Fruit fly (Drosophila melanogaster) whole organism, embryonic: ENCODE measurements around the gene CG5096.

Source experiments
- BEAF-32 ChIP-seq: fragments of 200-800 bp; sonication (Bioruptor generic); optimal IDR thresholded peaks from 3 replicates; lab custom pipeline; 2017; ENCODE audit warnings: missing biosample characterization, missing genetic modification characterization, mild to moderate bottlenecking, moderate library complexity, missing genetic modification reagents
- CG10462 ChIP-seq: fragments of 200-800 bp; sonication (Bioruptor generic); optimal IDR thresholded peaks from 2 replicates; lab custom pipeline; 2016; ENCODE audit warnings: missing biosample characterization, missing genetic modification characterization
- CG10959 ChIP-seq: fragments of 200-800 bp; sonication (Bioruptor generic); IDR thresholded peaks from 2 replicates; pipeline ENCODE4 v1.3.6; 2022; ENCODE audit warnings: missing biosample characterization, missing genetic modification characterization
- CG12155 ChIP-seq: fragments of 200-800 bp; sonication (Bioruptor generic); optimal IDR thresholded peaks from 3 replicates; lab custom pipeline; 2016; ENCODE audit warnings: missing biosample characterization, missing genetic modification characterization
- CG12219 ChIP-seq: fragments of 200-800 bp; sonication (Bioruptor generic); optimal IDR thresholded peaks from 3 replicates; lab custom pipeline; 2018; ENCODE audit warnings: missing biosample characterization, mild to moderate bottlenecking, missing genetic modification characterization
- CG12391 ChIP-seq: fragments of 200-800 bp; sonication (Bioruptor generic); optimal IDR thresholded peaks from 3 replicates; lab custom pipeline; 2018; ENCODE audit warnings: missing biosample characterization, mild to moderate bottlenecking, missing genetic modification characterization, moderate library complexity
- CG13424 ChIP-seq: fragments of 200-800 bp; sonication (Bioruptor generic); optimal IDR thresholded peaks from 2 replicates; lab custom pipeline; 2019; ENCODE audit warnings: missing biosample characterization, mild to moderate bottlenecking, missing genetic modification characterization, moderate library complexity
- CG14014 ChIP-seq: fragments of 200-800 bp; sonication (Bioruptor generic); IDR thresholded peaks from 2 replicates; pipeline ENCODE4 v1.3.6; 2022; ENCODE audit warnings: missing biosample characterization, missing genetic modification characterization
- CG14441 ChIP-seq: fragments of 200-800 bp; sonication (Bioruptor generic); IDR thresholded peaks from 2 replicates; pipeline ENCODE4 v1.3.6; 2022; ENCODE audit warnings: missing biosample characterization, missing genetic modification characterization
- CG15601 ChIP-seq: fragments of 200-800 bp; sonication (Bioruptor generic); optimal IDR thresholded peaks from 3 replicates; lab custom pipeline; 2019; ENCODE audit warnings: missing biosample characterization, mild to moderate bottlenecking, missing genetic modification characterization, moderate library complexity
- CG17802 ChIP-seq: fragments of 200-800 bp; sonication (Bioruptor generic); optimal IDR thresholded peaks from 2 replicates; lab custom pipeline; 2018; ENCODE audit warnings: missing biosample characterization, mild to moderate bottlenecking, missing genetic modification characterization, moderate library complexity
- CG18599 ChIP-seq: fragments of 200-800 bp; sonication (Bioruptor generic); optimal IDR thresholded peaks from 3 replicates; lab custom pipeline; 2017; ENCODE audit warnings: missing biosample characterization, missing genetic modification characterization, mild to moderate bottlenecking, moderate library complexity, missing genetic modification reagents
- CG2120 ChIP-seq: fragments of 200-800 bp; sonication (Bioruptor generic); optimal IDR thresholded peaks from 3 replicates; lab custom pipeline; 2016; ENCODE audit warnings: missing biosample characterization, missing genetic modification characterization
- CG2129 ChIP-seq: fragments of 200-800 bp; sonication (Bioruptor generic); IDR thresholded peaks from 2 replicates; pipeline ENCODE4 v1.3.6; 2022; ENCODE audit warnings: missing biosample characterization, missing genetic modification characterization; ENCODE audit not compliant: partially characterized antibody
- CG31365 ChIP-seq: fragments of 200-800 bp; sonication (Bioruptor generic); optimal IDR thresholded peaks from 2 replicates; lab custom pipeline; 2018; ENCODE audit warnings: missing biosample characterization, mild to moderate bottlenecking, missing genetic modification characterization
- CG32767 ChIP-seq: fragments of 200-800 bp; sonication (Bioruptor generic); IDR thresholded peaks from 2 replicates; pipeline ENCODE4 v1.3.6; 2022; ENCODE audit warnings: missing biosample characterization, missing genetic modification characterization
- CG3281 ChIP-seq: fragments of 200-800 bp; sonication (Bioruptor generic); optimal IDR thresholded peaks from 3 replicates; lab custom pipeline; 2017; ENCODE audit warnings: missing biosample characterization, mild to moderate bottlenecking, missing genetic modification characterization
- CG43689 ChIP-seq: fragments of 200-800 bp; sonication (Bioruptor generic); IDR thresholded peaks from 2 replicates; pipeline ENCODE4 v1.3.6; 2022; ENCODE audit warnings: missing biosample characterization, missing genetic modification characterization
- CG4424 ChIP-seq: fragments of 200-800 bp; sonication (Bioruptor generic); optimal IDR thresholded peaks from 3 replicates; lab custom pipeline; 2016; ENCODE audit warnings: missing biosample characterization, missing genetic modification characterization
- CG6175 ChIP-seq: fragments of 200-800 bp; sonication (Bioruptor generic); IDR thresholded peaks from 3 replicates; pipeline ENCODE4 v1.3.6; 2022; ENCODE audit warnings: missing biosample characterization, missing genetic modification characterization
- CG6272 ChIP-seq: fragments of 200-800 bp; sonication (Bioruptor generic); IDR thresholded peaks from 2 replicates; pipeline ENCODE4 v1.3.6; 2022; ENCODE audit warnings: missing biosample characterization, missing genetic modification characterization
- CG7357 ChIP-seq: fragments of 200-800 bp; sonication (Bioruptor generic); IDR thresholded peaks from 3 replicates; pipeline ENCODE4 v1.3.6; 2022; ENCODE audit warnings: missing biosample characterization, missing genetic modification characterization
- CTCF ChIP-seq: fragments of 200-800 bp; sonication (Bioruptor generic); optimal IDR thresholded peaks from 2 replicates; lab custom pipeline; 2017; ENCODE audit warnings: missing biosample characterization, mild to moderate bottlenecking, missing genetic modification characterization, moderate library complexity
- CoRest ChIP-seq: fragments of 200-800 bp; sonication (Bioruptor generic); optimal IDR thresholded peaks from 3 replicates; lab custom pipeline; 2018; ENCODE audit warnings: missing biosample characterization, mild to moderate bottlenecking, missing genetic modification characterization, moderate library complexity
- H2.0 ChIP-seq: fragments of 200-800 bp; sonication (Bioruptor generic); IDR thresholded peaks from 2 replicates; pipeline ENCODE4 v1.3.6; 2022; ENCODE audit warnings: missing biosample characterization, missing genetic modification characterization
- Hmr ChIP-seq: fragments of 200-800 bp; sonication (Bioruptor generic); optimal IDR thresholded peaks from 3 replicates; lab custom pipeline; 2017; ENCODE audit warnings: mild to moderate bottlenecking, missing biosample characterization, missing genetic modification reagents, missing genetic modification characterization
- Hsf ChIP-seq: fragments of 200-800 bp; sonication (Bioruptor generic); optimal IDR thresholded peaks from 3 replicates; lab custom pipeline; 2016; ENCODE audit warnings: missing biosample characterization, missing genetic modification characterization
- Med ChIP-seq: fragments of 200-800 bp; sonication (Bioruptor generic); peaks from one replicate; lab custom pipeline; 2016; ENCODE audit warnings: missing biosample characterization, missing genetic modification characterization, mild to moderate bottlenecking, inconsistent platforms, moderate library complexity
- Nf-YB ChIP-seq: fragments of 200-800 bp; sonication (Bioruptor generic); optimal IDR thresholded peaks from 3 replicates; lab custom pipeline; 2019; ENCODE audit warnings: missing biosample characterization, mild to moderate bottlenecking, missing genetic modification characterization, moderate library complexity
- Spps ChIP-seq: fragments of 200-800 bp; sonication (Bioruptor generic); optimal IDR thresholded peaks from 2 replicates; lab custom pipeline; 2018; ENCODE audit warnings: missing biosample characterization, mild to moderate bottlenecking, missing genetic modification characterization
- Taf1 ChIP-seq: fragments of 200-800 bp; sonication (Bioruptor generic); IDR thresholded peaks from 2 replicates; pipeline ENCODE4 v1.3.6; 2022; ENCODE audit warnings: missing biosample characterization, missing genetic modification characterization
- Trl ChIP-seq, 3 experiments: fragments of >200 bp in 2 of 3; fragments of 200-800 bp in 1 of 3; sonication (Bioruptor generic) in 1 of 3; optimal IDR thresholded peaks; 2 replicates in 1 of 3; 3 replicates in 2 of 3; lab custom pipeline; 2016 to 2017; ENCODE audit warnings: missing biosample characterization in 1 of 3, missing genetic modification characterization in 1 of 3
- eve ChIP-seq, 2 experiments: fragments of >200 bp; optimal IDR thresholded peaks; 2 replicates each; lab custom pipeline; 2017; ENCODE audit warnings: missing biosample characterization in 2 of 2, missing genetic modification characterization in 2 of 2
- fd102C ChIP-seq: fragments of 200-800 bp; sonication (Bioruptor generic); optimal IDR thresholded peaks from 2 replicates; lab custom pipeline; 2018; ENCODE audit warnings: missing biosample characterization, mild to moderate bottlenecking, missing genetic modification characterization, moderate library complexity
- fd3F ChIP-seq: fragments of 200-800 bp; sonication (Bioruptor generic); optimal IDR thresholded peaks from 2 replicates; lab custom pipeline; 2018; ENCODE audit warnings: missing biosample characterization, mild to moderate bottlenecking, missing genetic modification characterization, moderate library complexity
- ind ChIP-seq: fragments of 200-800 bp; sonication (Bioruptor generic); optimal IDR thresholded peaks from 3 replicates; lab custom pipeline; 2016; ENCODE audit warnings: missing biosample characterization, missing genetic modification characterization
- lbe ChIP-seq: fragments of 200-800 bp; sonication (Bioruptor generic); optimal IDR thresholded peaks from 2 replicates; lab custom pipeline; 2016; ENCODE audit warnings: missing biosample characterization, mild to moderate bottlenecking, missing genetic modification characterization
- mirr ChIP-seq: fragments of 200-800 bp; sonication (Bioruptor generic); optimal IDR thresholded peaks from 3 replicates; lab custom pipeline; 2018; ENCODE audit warnings: missing biosample characterization, mild to moderate bottlenecking, missing genetic modification characterization
- pan ChIP-seq, 4 experiments: fragments of >200 bp in 3 of 4; fragments of 200-800 bp in 1 of 4; sonication (Bioruptor generic) in 1 of 4; optimal IDR thresholded peaks in 3 of 4; IDR thresholded peaks in 1 of 4; 2 replicates each; pipeline versions ENCODE4 v1.3.6 to Lab custom; 2017 to 2022; ENCODE audit warnings: missing biosample characterization in 2 of 4, missing genetic modification characterization in 2 of 4, mixed read lengths in 1 of 4
- phol ChIP-seq: fragments of 200-800 bp; sonication (Bioruptor generic); optimal IDR thresholded peaks from 3 replicates; lab custom pipeline; 2018; ENCODE audit warnings: missing biosample characterization, mild to moderate bottlenecking, missing genetic modification characterization, moderate library complexity
- ranshi ChIP-seq: fragments of 200-800 bp; sonication (Bioruptor generic); IDR thresholded peaks from 2 replicates; pipeline ENCODE4 v1.3.6; 2022; ENCODE audit warnings: missing biosample characterization, missing genetic modification characterization
- shn ChIP-seq: fragments of 200-800 bp; sonication (Bioruptor generic); optimal IDR thresholded peaks from 3 replicates; lab custom pipeline; 2016; ENCODE audit warnings: missing biosample characterization, missing genetic modification characterization
- sob ChIP-seq: fragments of 200-800 bp; sonication (Bioruptor generic); IDR thresholded peaks from 2 replicates; pipeline ENCODE4 v1.3.6; 2022; ENCODE audit warnings: missing biosample characterization, missing genetic modification characterization
- tap ChIP-seq: fragments of 200-800 bp; optimal IDR thresholded peaks from 3 replicates; lab custom pipeline; 2019; ENCODE audit warnings: missing biosample characterization, mild to moderate bottlenecking, missing genetic modification characterization, moderate library complexity
- tup ChIP-seq: fragments of 200-800 bp; sonication (Bioruptor generic); optimal IDR thresholded peaks from 2 replicates; lab custom pipeline; 2016; ENCODE audit warnings: missing biosample characterization, mild to moderate bottlenecking, missing genetic modification characterization, moderate library complexity
- z ChIP-seq: fragments of 200-800 bp; sonication (Bioruptor generic); IDR thresholded peaks from 3 replicates; pipeline ENCODE4 v1.3.6; 2022; ENCODE audit warnings: missing biosample characterization, missing genetic modification characterization
- zf30C ChIP-seq: fragments of 200-800 bp; sonication (Bioruptor generic); optimal IDR thresholded peaks from 3 replicates; lab custom pipeline; 2018; ENCODE audit warnings: missing biosample characterization, mild to moderate bottlenecking, missing genetic modification characterization
- zfh1 ChIP-seq: fragments of 200-800 bp; sonication (Bioruptor generic); IDR thresholded peaks from 3 replicates; pipeline ENCODE4 v1.3.6; 2022; ENCODE audit warnings: missing biosample characterization, missing genetic modification characterization

CG5096 gene

dm6 chr2L:10387869-10388726, 6.0 kb downstream of the CG5096 start, which contains the start of gene da (continued):
- TF ChIP-seq fd3F (GFP tag; lab: Kevin White, UChicago) (peak; percentile 35), Spps (tag; lab: Kevin White, UChicago) (peak; percentile 23), CG10462 (GFP tag; lab: Kevin White, UChicago) (peak; percentile 10), CG10959 (GFP tag; lab: Robert Waterston, UW) (no peak), Trl (optimal IDR thresholded peaks at IDR 0.05; lab: Kevin White, UChicago) (no peak), Trl (GFP tag; optimal IDR thresholded peaks at IDR 0.05; lab: Kevin White, UChicago) (peak; percentile 47), CG14014 (GFP tag; lab: Robert Waterston, UW) (peak; percentile 64; the same call in 1 of the 2 replicates), CG12391 (peak; percentile 83), Hsf (GFP tag; lab: Kevin White, UChicago) (peak; percentile 73), mirr (GFP tag; lab: Kevin White, UChicago) (no peak), Hmr (GFP tag; lab: Kevin White, UChicago) (peak; percentile 63), H2.0 (GFP tag; lab: Robert Waterston, UW) (peak; percentile 60), CG12155 (peak; percentile 50), CTCF (GFP tag; lab: Kevin White, UChicago) (no peak), CG17802 (tag; lab: Kevin White, UChicago) (peak; percentile 95), ranshi (0 out of 2 replicates have a peak, but pooled peaks have one; percentile 17), lbe (no peak), phol (peak; percentile 100), zfh1 (GFP tag; lab: Robert Waterston, UW) (peak; percentile 40; the same call in 1 of the 3 replicates), sob (GFP tag; lab: Robert Waterston, UW) (peak; percentile 62; the same call in 1 of the 2 replicates), CG3281 (GFP tag; lab: Kevin White, UChicago) (peak; percentile 10), Med (peak; percentile 92), CG2129 (GFP tag; lab: Robert Waterston, UW) (no peak), Taf1 (GFP tag; lab: Robert Waterston, UW) (no peak), CG14441 (peak; percentile 59), tup (GFP tag; lab: Kevin White, UChicago) (no peak), CG13424 (tag; lab: Kevin White, UChicago) (peak; percentile 64), Nf-YB (GFP tag; lab: Kevin White, UChicago) (peak; percentile 38), zf30C (no peak), fd102C (GFP tag; lab: Kevin White, UChicago) (no peak), shn (GFP tag; lab: Kevin White, UChicago) (peak; percentile 7), eve (GFP tag; optimal IDR thresholded peaks at IDR 0.05; lab: Kevin White, UChicago) (peak in 1 of 2 experiments; percentile 76), CG2120 (GFP tag; lab: Kevin White, UChicago) (peak; percentile 79), CG12219 (GFP tag; lab: Kevin White, UChicago) (peak; percentile 39), CG4424 (peak; percentile 55), ind (GFP tag; lab: Kevin White, UChicago) (peak; percentile 51), pan (optimal IDR thresholded peaks at IDR 0.05; lab: Kevin White, UChicago) (no peak), pan (GFP tag; optimal IDR thresholded peaks at IDR 0.05 in 1 of 2, IDR thresholded peaks at IDR 0.05 in 1 of 2) (peak in 1 of 2 experiments; percentile 61), CG15601 (tag; lab: Kevin White, UChicago) (peak; percentile 48), CG6175 (GFP tag; lab: Robert Waterston, UW) (no peak), CG18599 (GFP tag; lab: Kevin White, UChicago) (peak; percentile 45), CG32767 (peak; percentile 30; the same call in 1 of the 2 replicates), CG7357 (GFP tag; lab: Robert Waterston, UW) (peak; percentile 97), BEAF-32 (GFP tag; lab: Kevin White, UChicago) (peak; percentile 69), CG43689 (GFP tag; lab: Robert Waterston, UW) (no peak), CoRest (tag; lab: Kevin White, UChicago) (peak; percentile 73), z (GFP tag; lab: Robert Waterston, UW) (no peak), tap (tag; lab: Kevin White, UChicago) (peak; percentile 60), CG6272 (GFP tag; lab: Robert Waterston, UW) (peak; percentile 50; the same call in 1 of the 2 replicates), CG31365 (no peak)
